Worm (Caenorhabditis elegans) whole organism, late embryonic: Measurements from ENCODE around the gene F35C5.1.

Source experiments
- C38D4.7 ChIP-seq: fragments of 200-800 bp; sonication (Bioruptor generic); optimal IDR thresholded peaks from 2 replicates; lab custom pipeline; 2018; ENCODE audit warnings: mild to moderate bottlenecking, missing genetic modification characterization, moderate library complexity, missing compliant biosample characterization
- F13H6.1 ChIP-seq: sonication (generic microtip); optimal IDR thresholded peaks from 2 replicates; lab custom pipeline; 2016; ENCODE audit warnings: missing genetic modification characterization, missing compliant biosample characterization
- K09A11.1 ChIP-seq: sonication (generic microtip); optimal IDR thresholded peaks from 2 replicates; lab custom pipeline; 2017; ENCODE audit warnings: antibody characterized with exemption, mild to moderate bottlenecking, missing genetic modification characterization, missing compliant biosample characterization; ENCODE audit not compliant: insufficient read depth
- ama-1 ChIP-seq: fragments of 150-350 bp; optimal IDR thresholded peaks from 2 replicates; lab custom pipeline; 2014
- ceh-14 ChIP-seq: sonication (generic microtip); optimal IDR thresholded peaks from 2 replicates; lab custom pipeline; 2016; ENCODE audit warnings: missing genotype, missing genetic modification characterization, missing compliant biosample characterization
- ceh-18 ChIP-seq: sonication (generic microtip); optimal IDR thresholded peaks from 2 replicates; lab custom pipeline; 2016; ENCODE audit warnings: missing genetic modification characterization, missing compliant biosample characterization
- ceh-19 ChIP-seq: fragments of 200-800 bp; sonication (Bioruptor generic); optimal IDR thresholded peaks from 2 replicates; lab custom pipeline; 2018; ENCODE audit warnings: mild to moderate bottlenecking, missing genetic modification characterization, missing compliant biosample characterization
- ceh-2 ChIP-seq: sonication (generic microtip); optimal IDR thresholded peaks from 2 replicates; lab custom pipeline; 2016; ENCODE audit warnings: missing genotype, missing genetic modification characterization, missing compliant biosample characterization
- ceh-30 ChIP-seq: fragments of 150-350 bp; optimal IDR thresholded peaks from 2 replicates; lab custom pipeline; 2014; ENCODE audit warnings: missing biosample characterization, missing genetic modification characterization
- ceh-34 ChIP-seq: sonication (generic microtip); optimal IDR thresholded peaks from 2 replicates; lab custom pipeline; 2016; ENCODE audit warnings: mild to moderate bottlenecking, missing genetic modification characterization, missing compliant biosample characterization
- ceh-48 ChIP-seq: sonication (generic microtip); optimal IDR thresholded peaks from 2 replicates; lab custom pipeline; 2016; ENCODE audit warnings: missing genetic modification characterization, inconsistent platforms, missing compliant biosample characterization
- ceh-6 ChIP-seq: fragments of 200-800 bp; sonication (Bioruptor generic); optimal IDR thresholded peaks from 2 replicates; lab custom pipeline; 2018; ENCODE audit warnings: mild to moderate bottlenecking, missing genetic modification characterization, missing compliant biosample characterization
- dmd-4 ChIP-seq: sonication (generic microtip); optimal IDR thresholded peaks from 2 replicates; lab custom pipeline; 2016; ENCODE audit warnings: borderline replicate concordance, missing genetic modification characterization, missing compliant biosample characterization
- elt-2 ChIP-seq: sonication (generic microtip); optimal IDR thresholded peaks from 2 replicates; lab custom pipeline; 2016; ENCODE audit warnings: missing genetic modification reagents, missing genetic modification characterization, missing compliant biosample characterization
- elt-4 ChIP-seq: sonication (generic microtip); optimal IDR thresholded peaks from 2 replicates; lab custom pipeline; 2016; ENCODE audit warnings: missing genetic modification characterization, missing compliant biosample characterization
- fax-1 ChIP-seq: sonication (generic microtip); optimal IDR thresholded peaks from 2 replicates; lab custom pipeline; 2016; ENCODE audit warnings: missing genotype, missing genetic modification characterization, missing compliant biosample characterization
- fkh-10 ChIP-seq: fragments of 150-350 bp; optimal IDR thresholded peaks from 2 replicates; lab custom pipeline; 2014; ENCODE audit warnings: missing biosample characterization, missing genetic modification reagents, missing genetic modification characterization
- fkh-6 ChIP-seq: sonication (generic microtip); optimal IDR thresholded peaks from 2 replicates; lab custom pipeline; 2016; ENCODE audit warnings: missing genetic modification characterization, missing compliant biosample characterization
- hlh-30 ChIP-seq: sonication (generic microtip); optimal IDR thresholded peaks from 2 replicates; lab custom pipeline; 2017; ENCODE audit warnings: antibody characterized with exemption, missing genetic modification characterization, missing compliant biosample characterization; ENCODE audit not compliant: insufficient read depth
- lin-11 ChIP-seq: fragments of 200-800 bp; sonication (Bioruptor generic); optimal IDR thresholded peaks from 2 replicates; lab custom pipeline; 2018; ENCODE audit warnings: mild to moderate bottlenecking, missing genetic modification characterization, missing compliant biosample characterization
- madf-2 ChIP-seq: sonication (generic microtip); optimal IDR thresholded peaks from 2 replicates; lab custom pipeline; 2017; ENCODE audit warnings: missing genetic modification characterization, missing compliant biosample characterization
- mec-3 ChIP-seq: sonication (generic microtip); optimal IDR thresholded peaks from 2 replicates; lab custom pipeline; 2016; ENCODE audit warnings: borderline replicate concordance, missing genetic modification characterization, missing compliant biosample characterization
- nhr-232 ChIP-seq: sonication (generic microtip); optimal IDR thresholded peaks from 2 replicates; lab custom pipeline; 2016; ENCODE audit warnings: missing genetic modification characterization, missing compliant biosample characterization
- npax-4 ChIP-seq: sonication (generic microtip); optimal IDR thresholded peaks from 2 replicates; lab custom pipeline; 2016; ENCODE audit warnings: missing genetic modification characterization, missing compliant biosample characterization
- odd-2 ChIP-seq: sonication (generic microtip); optimal IDR thresholded peaks from 2 replicates; lab custom pipeline; 2017; ENCODE audit warnings: antibody characterized with exemption, mild to moderate bottlenecking, missing genetic modification characterization, missing compliant biosample characterization
- pat-9 ChIP-seq: fragments of 200-800 bp; sonication (Bioruptor generic); optimal IDR thresholded peaks from 2 replicates; lab custom pipeline; 2018; ENCODE audit warnings: mild to moderate bottlenecking, missing genetic modification characterization, moderate library complexity, missing compliant biosample characterization
- pax-1 ChIP-seq: fragments of 150-350 bp; optimal IDR thresholded peaks from 2 replicates; lab custom pipeline; 2014; ENCODE audit warnings: missing biosample characterization, missing genetic modification characterization
- pha-4 ChIP-seq: fragments of 150-350 bp; optimal IDR thresholded peaks from 2 replicates; lab custom pipeline; 2018; ENCODE audit warnings: missing biosample characterization, missing genetic modification reagents, missing genetic modification characterization
- pqm-1 ChIP-seq: sonication (generic microtip); optimal IDR thresholded peaks from 2 replicates; lab custom pipeline; 2016; ENCODE audit warnings: missing genetic modification characterization, missing compliant biosample characterization
- pros-1 ChIP-seq: fragments of 150-350 bp; optimal IDR thresholded peaks from 2 replicates; lab custom pipeline; 2014; ENCODE audit warnings: missing biosample characterization, missing genetic modification reagents, missing genetic modification characterization
- ref-2 ChIP-seq: sonication (generic microtip); optimal IDR thresholded peaks from 2 replicates; lab custom pipeline; 2016; ENCODE audit warnings: missing genetic modification characterization, missing compliant biosample characterization
- rnt-1 ChIP-seq: sonication (generic microtip); optimal IDR thresholded peaks from 2 replicates; lab custom pipeline; 2016; ENCODE audit warnings: missing genetic modification characterization, missing compliant biosample characterization
- sox-2 ChIP-seq: fragments of 200-800 bp; sonication (Bioruptor generic); IDR thresholded peaks from 2 replicates; pipeline ENCODE4 v1.3.6; 2022; ENCODE audit warnings: missing genetic modification reagents, missing genetic modification characterization, missing compliant biosample characterization
- syd-9 ChIP-seq: sonication (generic microtip); optimal IDR thresholded peaks from 2 replicates; lab custom pipeline; 2016; ENCODE audit warnings: mild to moderate bottlenecking, missing genetic modification characterization, moderate library complexity, missing compliant biosample characterization
- ttx-3 ChIP-seq: sonication (generic microtip); optimal IDR thresholded peaks from 2 replicates; lab custom pipeline; 2016; ENCODE audit warnings: missing genetic modification reagents, missing genetic modification characterization, missing compliant biosample characterization
- zip-5 ChIP-seq: sonication (generic microtip); optimal IDR thresholded peaks from 2 replicates; lab custom pipeline; 2016; ENCODE audit warnings: missing genetic modification characterization, missing compliant biosample characterization
- ztf-16 ChIP-seq: sonication (generic microtip); optimal IDR thresholded peaks from 2 replicates; lab custom pipeline; 2017; ENCODE audit warnings: missing genetic modification characterization, missing compliant biosample characterization

F35C5.1 gene

ce11 chrII:12901025-12901424 lies 20.4 kb downstream of the F35C5.1 start, which contains the start of gene clec-65:
TSS of gene clec-65 (plus strand) at chrII:12901325.
- no peak for TF ChIP-seq pat-9 (tag; lab: Kevin White, UChicago)
- TF ChIP-seq ceh-48: no peak
- TF ChIP-seq odd-2 (tag; lab: Kevin White, UChicago): no peak
- no peak for TF ChIP-seq pqm-1 (tag; lab: Kevin White, UChicago)
- no peak for TF ChIP-seq lin-11 (tag; lab: Kevin White, UChicago)
- TF ChIP-seq fkh-6: no peak
- no peak for TF ChIP-seq C38D4.7
- no peak for TF ChIP-seq sox-2 (GFP tag; lab: Robert Waterston, UW)
- no peak for TF ChIP-seq pros-1 (tag; lab: Kevin White, UChicago)

ce11 chrII:12904174-12904573 lies 23.6 kb downstream of the F35C5.1 start, which contains the start of gene clec-66:
TSS of gene clec-66 (plus strand) at chrII:12904398.
- TF ChIP-seq zip-5: no peak
- no peak for TF ChIP-seq pax-1
- no peak for TF ChIP-seq ama-1 (lab: Kevin White, UChicago)
- TF ChIP-seq fax-1 (tag; lab: Kevin White, UChicago): no peak
- no peak for TF ChIP-seq ceh-19 (GFP tag; lab: Kevin White, UChicago)
- TF ChIP-seq nhr-232: no peak
- TF ChIP-seq ztf-16: no peak
- TF ChIP-seq ceh-34 (tag; lab: Kevin White, UChicago): no peak
- TF ChIP-seq ceh-6 (GFP tag; lab: Kevin White, UChicago): no peak
- no peak for TF ChIP-seq mec-3 (tag; lab: Kevin White, UChicago)
- no peak for TF ChIP-seq elt-4 (tag; lab: Kevin White, UChicago)
- no peak for TF ChIP-seq ceh-18 (tag; lab: Kevin White, UChicago)
- TF ChIP-seq pha-4 (tag; lab: Kevin White, UChicago): no peak

- TF ChIP-seq ceh-14 (no peak), dmd-4 (tag; lab: Kevin White, UChicago) (no peak), madf-2 (tag; lab: Kevin White, UChicago) (no peak), npax-4 (tag; lab: Kevin White, UChicago) (no peak), ceh-19 (GFP tag; lab: Kevin White, UChicago) (no peak), pros-1 (tag; lab: Kevin White, UChicago) (no peak), rnt-1 (tag; lab: Kevin White, UChicago) (no peak), ceh-30 (tag; lab: Kevin White, UChicago) (no peak), fkh-10 (GFP tag; lab: Kevin White, UChicago) (no peak), mec-3 (tag; lab: Kevin White, UChicago) (no peak), nhr-232 (no peak), pat-9 (tag; lab: Kevin White, UChicago) (no peak), odd-2 (tag; lab: Kevin White, UChicago) (no peak), ceh-34 (tag; lab: Kevin White, UChicago) (no peak), ttx-3 (tag; lab: Kevin White, UChicago) (no peak), ref-2 (no peak), elt-4 (tag; lab: Kevin White, UChicago) (no peak)
- TF ChIP-seq, all 69 proteins: peak for 0
Observed at ce11 chrII:12907070-12907469, 26.5 kb downstream of the F35C5.1 start, which contains the start of gene nspb-11. TSS of gene nspb-11 (plus strand) at chrII:12907370.

- TF ChIP-seq ceh-2 (tag; lab: Kevin White, UChicago): no peak
- TF ChIP-seq ztf-16: no peak
- TF ChIP-seq K09A11.1 (tag; lab: Kevin White, UChicago): no peak
- no peak for TF ChIP-seq elt-2
- no peak for TF ChIP-seq hlh-30
- TF ChIP-seq zip-5: no peak
- TF ChIP-seq pat-9 (tag; lab: Kevin White, UChicago): no peak
- no peak for TF ChIP-seq syd-9 (tag; lab: Kevin White, UChicago)
- no peak for TF ChIP-seq rnt-1 (tag; lab: Kevin White, UChicago)
- no peak for TF ChIP-seq npax-4 (tag; lab: Kevin White, UChicago)
- TF ChIP-seq pha-4 (tag; lab: Kevin White, UChicago): no peak
- TF ChIP-seq elt-4 (tag; lab: Kevin White, UChicago): no peak
- no peak for TF ChIP-seq ceh-6 (GFP tag; lab: Kevin White, UChicago)
- no peak for TF ChIP-seq F13H6.1
- TF ChIP-seq, all 69 proteins: peak for 0
Observed at ce11 chrII:12908779-12909178, 28.2 kb downstream of the F35C5.1 start, which contains the start of gene ddn-2. TSS of gene ddn-2 (plus strand) at chrII:12909079.
